Fruit fly (Drosophila melanogaster) whole organism, wandering third instar larva: ENCODE measurements around the gene Rpn3.
A peak's percentile ranks its signal among the peaks of the same experiment; 100 is the strongest.

Experiments
- Abd-B ChIP-seq: fragments of >200 bp; optimal IDR thresholded peaks from 2 replicates; lab custom pipeline; 2017; ENCODE audit warnings: missing biosample characterization, missing genetic modification characterization
- CG32264 ChIP-seq: fragments of 200-800 bp; sonication (Bioruptor generic); optimal IDR thresholded peaks from 2 replicates; lab custom pipeline; 2016; ENCODE audit warnings: missing biosample characterization, missing genetic modification characterization
- CrebA ChIP-seq: fragments of 200-800 bp; sonication (Bioruptor generic); optimal IDR thresholded peaks from 2 replicates; lab custom pipeline; 2016; ENCODE audit warnings: missing biosample characterization, mild to moderate bottlenecking, missing genetic modification characterization, borderline replicate concordance
- Dfd ChIP-seq: fragments of >200 bp; optimal IDR thresholded peaks from 2 replicates; lab custom pipeline; 2017; ENCODE audit warnings: missing biosample characterization, missing genetic modification characterization
- Dif ChIP-seq: fragments of 200-275, 200-300 bp; sonication (Bioruptor generic); optimal IDR thresholded peaks from 2 replicates; lab custom pipeline; 2018; ENCODE audit warnings: missing biosample characterization, missing genetic modification characterization; ENCODE audit not compliant: partially characterized antibody
- GATAd ChIP-seq: sonication (Bioruptor generic); optimal IDR thresholded peaks from 2 replicates; lab custom pipeline; 2016; ENCODE audit warnings: missing biosample characterization, missing genetic modification characterization
- HLH106 ChIP-seq: fragments of 200-800 bp; optimal IDR thresholded peaks from 3 replicates; lab custom pipeline; 2019; ENCODE audit warnings: missing biosample characterization, mild to moderate bottlenecking, missing genetic modification characterization, moderate library complexity
- Hr83 ChIP-seq: fragments of 200-300 bp; sonication (Bioruptor generic); optimal IDR thresholded peaks from 2 replicates; lab custom pipeline; 2016; ENCODE audit warnings: missing biosample characterization, mild to moderate bottlenecking, missing genetic modification characterization, moderate library complexity; ENCODE audit not compliant: poor library complexity, severe bottlenecking
- Jra ChIP-seq: sonication (Bioruptor generic); optimal IDR thresholded peaks from 2 replicates; lab custom pipeline; 2016; ENCODE audit warnings: missing biosample characterization, missing genetic modification characterization
- Mio ChIP-seq: sonication (Bioruptor generic); optimal IDR thresholded peaks from 2 replicates; lab custom pipeline; 2016; ENCODE audit warnings: missing biosample characterization, missing genetic modification characterization
- Myc ChIP-seq: fragments of >200 bp; optimal IDR thresholded peaks from 2 replicates; lab custom pipeline; 2017
- N ChIP-seq: fragments of >200 bp; optimal IDR thresholded peaks from 2 replicates; lab custom pipeline; 2018; ENCODE audit warnings: missing biosample characterization, missing external identifiers, missing genetic modification characterization
- Rel ChIP-seq, 2 experiments: fragments of 200-800 bp; sonication (Bioruptor generic) in 1 of 2; optimal IDR thresholded peaks; 2 replicates in 1 of 2; 3 replicates in 1 of 2; lab custom pipeline; 2016 to 2019; ENCODE audit warnings: mild to moderate bottlenecking in 2 of 2, missing biosample characterization in 2 of 2, missing genetic modification characterization in 2 of 2, moderate library complexity in 1 of 2
- Vsx2 ChIP-seq: fragments of 200-300, 225-300 bp; sonication (Bioruptor generic); optimal IDR thresholded peaks from 2 replicates; lab custom pipeline; 2018; ENCODE audit warnings: missing biosample characterization, missing genetic modification characterization; ENCODE audit not compliant: partially characterized antibody
- br ChIP-seq: fragments of 200-800 bp; sonication (Bioruptor generic); optimal IDR thresholded peaks from 2 replicates; lab custom pipeline; 2016; ENCODE audit warnings: missing biosample characterization, missing genetic modification characterization
- brk ChIP-seq: fragments of 200-800 bp; sonication (Bioruptor generic); optimal IDR thresholded peaks from 2 replicates; lab custom pipeline; 2016; ENCODE audit warnings: missing biosample characterization, mild to moderate bottlenecking, missing genetic modification characterization
- dl ChIP-seq, 2 experiments: fragments of 175-275, 200-275 bp in 1 of 2; fragments of 200-275 bp in 1 of 2; sonication (Bioruptor generic); optimal IDR thresholded peaks; lab custom pipeline; 2018; ENCODE audit warnings: mild to moderate bottlenecking in 2 of 2, missing biosample characterization in 2 of 2, missing genetic modification characterization in 2 of 2, moderate library complexity in 2 of 2; ENCODE audit not compliant: partially characterized antibody in 2 of 2, insufficient read depth in 1 of 2
- dmrt93B ChIP-seq: fragments of 200-800 bp; sonication (Bioruptor generic); optimal IDR thresholded peaks from 2 replicates; lab custom pipeline; 2018; ENCODE audit warnings: missing biosample characterization, mild to moderate bottlenecking, missing genetic modification characterization
- ey ChIP-seq: fragments of 200-800 bp; sonication (Bioruptor generic); optimal IDR thresholded peaks from 2 replicates; lab custom pipeline; 2016; ENCODE audit warnings: missing biosample characterization, missing genetic modification characterization
- h ChIP-seq: fragments of 200-800 bp; sonication (Bioruptor generic); optimal IDR thresholded peaks from 3 replicates; lab custom pipeline; 2016; ENCODE audit warnings: missing biosample characterization, mild to moderate bottlenecking, missing genetic modification characterization
- jim ChIP-seq: fragments of 175-275, 200-325 bp; sonication (Bioruptor generic); optimal IDR thresholded peaks from 2 replicates; lab custom pipeline; 2016; ENCODE audit warnings: missing biosample characterization, mild to moderate bottlenecking, missing genetic modification characterization
- lola ChIP-seq: fragments of >200 bp; optimal IDR thresholded peaks from 2 replicates; lab custom pipeline; 2017; ENCODE audit warnings: missing biosample characterization, missing genetic modification characterization
- sv ChIP-seq: fragments of 200-800 bp; sonication (Bioruptor generic); optimal IDR thresholded peaks from 3 replicates; lab custom pipeline; 2016; ENCODE audit warnings: missing biosample characterization, missing genetic modification characterization
- tai ChIP-seq: sonication (Bioruptor generic); optimal IDR thresholded peaks from 2 replicates; lab custom pipeline; 2016; ENCODE audit warnings: missing biosample characterization, missing genetic modification characterization
- usp ChIP-seq: fragments of >200 bp; optimal IDR thresholded peaks from 2 replicates; lab custom pipeline; 2017; ENCODE audit warnings: missing biosample characterization, missing genetic modification characterization
- woc ChIP-seq: sonication (Bioruptor generic); optimal IDR thresholded peaks from 2 replicates; lab custom pipeline; 2016; ENCODE audit warnings: missing biosample characterization, mild to moderate bottlenecking, missing genetic modification characterization

The Rpn3 gene

dm6 chr2L:19074099-19074828, 22.7 kb downstream of the Rpn3 start, which contains the start of gene CG17572:
Gene CG17572, minus strand, starts transcription at chr2L:19074149.
- TF ChIP-seq br (GFP tag; lab: Kevin White, UChicago) (no peak), HLH106 (tag; lab: Kevin White, UChicago) (no peak), h (GFP tag; lab: Kevin White, UChicago) (no peak), Dfd (GFP tag; lab: Kevin White, UChicago) (no peak), dl (GFP tag; optimal IDR thresholded peaks at IDR 0.05; lab: Kevin White, UChicago; ENCODE audit: insufficient read depth in 1 of 2, partially characterized antibody in 2 of 2) (no peak), brk (GFP tag; lab: Kevin White, UChicago) (no peak)

dm6 chr2L:19078928-19079327, 27.3 kb downstream of the Rpn3 start, which contains the start of gene CG10700:
Gene CG10700, minus strand, starts transcription at chr2L:19079028.
- no peak for TF ChIP-seq brk (GFP tag; lab: Kevin White, UChicago)
- TF ChIP-seq usp (GFP tag; lab: Kevin White, UChicago), result no peak
- no peak for TF ChIP-seq h (GFP tag; lab: Kevin White, UChicago)
- TF ChIP-seq Vsx2 (GFP tag; lab: Kevin White, UChicago), result no peak
- TF ChIP-seq, all 38 proteins: peak for 0

- TF ChIP-seq CG32264 (no peak), tai (GFP tag; lab: Kevin White, UChicago) (no peak), br (GFP tag; lab: Kevin White, UChicago) (no peak), dmrt93B (GFP tag; lab: Kevin White, UChicago) (no peak), Myc (no peak), Mio (GFP tag; lab: Kevin White, UChicago) (no peak), h (GFP tag; lab: Kevin White, UChicago) (no peak), dl (GFP tag; optimal IDR thresholded peaks at IDR 0.05; lab: Kevin White, UChicago; ENCODE audit: insufficient read depth in 1 of 2, partially characterized antibody in 2 of 2) (no peak), Abd-B (GFP tag; lab: Kevin White, UChicago) (no peak), jim (GFP tag; lab: Kevin White, UChicago) (no peak)
These were observed 28.2 kb downstream of the Rpn3 start for dm6 chr2L:19079742-19080141.

dm6 chr2L:19083320-19083764, 31.8 kb downstream of the Rpn3 start:
- peak; percentile 60 for TF ChIP-seq Dfd (GFP tag; lab: Kevin White, UChicago)
- no peak for TF ChIP-seq Mio (GFP tag; lab: Kevin White, UChicago)
- TF ChIP-seq br (GFP tag; lab: Kevin White, UChicago), result no peak

dm6 chr2L:19088895-19089294, 37.3 kb downstream of the Rpn3 start:
- no peak for TF ChIP-seq Rel (GFP tag; optimal IDR thresholded peaks at IDR 0.05; lab: Kevin White, UChicago)
- no peak for TF ChIP-seq Rel (tag; optimal IDR thresholded peaks at IDR 0.05; lab: Kevin White, UChicago)
- TF ChIP-seq lola (GFP tag; lab: Kevin White, UChicago), result no peak

dm6 chr2L:19089385-19089784, 37.8 kb downstream of the Rpn3 start:
- TF ChIP-seq CrebA (no peak), Hr83 (GFP tag; lab: Kevin White, UChicago) (no peak), HLH106 (tag; lab: Kevin White, UChicago) (no peak), Dif (GFP tag; lab: Kevin White, UChicago) (no peak), jim (GFP tag; lab: Kevin White, UChicago) (no peak), sv (GFP tag; lab: Kevin White, UChicago) (no peak), ey (GFP tag; lab: Kevin White, UChicago) (no peak), GATAd (GFP tag; lab: Kevin White, UChicago) (no peak), Jra (no peak), woc (GFP tag; lab: Kevin White, UChicago) (no peak), Rel (GFP tag; optimal IDR thresholded peaks at IDR 0.05; lab: Kevin White, UChicago) (no peak), Rel (tag; optimal IDR thresholded peaks at IDR 0.05; lab: Kevin White, UChicago) (no peak), N (GFP tag; lab: Kevin White, UChicago) (no peak)
